Worm (Caenorhabditis elegans): Measurements from ENCODE around the gene sec-3.

sec-3 gene

DNA sequence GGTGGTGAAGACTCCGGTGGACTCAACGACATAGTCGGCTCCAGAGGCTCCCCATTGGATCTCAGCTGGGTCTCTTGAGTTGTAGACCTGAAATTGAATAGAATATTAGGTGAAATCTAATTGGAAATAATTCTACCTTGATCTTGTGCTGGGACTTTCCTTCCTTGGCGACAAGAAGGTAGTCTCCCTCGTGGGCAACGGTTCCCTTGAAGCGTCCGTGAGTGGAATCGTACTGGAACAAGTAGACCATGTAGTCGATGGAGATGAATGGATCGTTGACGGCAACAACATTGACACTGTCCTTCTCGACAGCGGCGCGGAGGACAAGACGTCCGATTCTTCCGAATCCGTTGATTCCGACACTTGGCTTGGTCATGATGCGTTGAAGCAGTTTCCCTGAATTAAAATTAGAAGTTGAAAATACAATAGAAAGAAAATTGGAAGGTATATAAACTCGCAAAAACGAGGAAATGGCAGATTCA is 13.3 kb upstream of the sec-3 start, which contains the start of gene gpd-3:
TSS of gene gpd-3 (minus strand) at position 396 of the 482 bp plus-strand sequence.
- no peak for TF ChIP-seq B0310.2 (tag; optimal IDR thresholded peaks at IDR 0.05)
- TF ChIP-seq tbx-11 (GFP tag; IDR thresholded peaks at IDR 0.05): no peak
- TF ChIP-seq ceh-13 (GFP tag; optimal IDR thresholded peaks at IDR 0.05): no peak
- no peak for TF ChIP-seq tbx-37 (GFP tag; conservative IDR thresholded peaks at IDR 0.05)
- TF ChIP-seq pes-1 (GFP tag; IDR thresholded peaks at IDR 0.05): no peak
- no peak for TF ChIP-seq aly-1 (tag; optimal IDR thresholded peaks at IDR 0.05)
- no peak for TF ChIP-seq ama-1 (optimal IDR thresholded peaks at IDR 0.05)
- no peak for TF ChIP-seq hnd-1 (tag; optimal IDR thresholded peaks at IDR 0.05)
- no peak for TF ChIP-seq ets-7 (tag; optimal IDR thresholded peaks at IDR 0.05)
- TF ChIP-seq tra-4 (tag; optimal IDR thresholded peaks at IDR 0.05): no peak
- TF ChIP-seq hmg-4 (GFP tag; optimal IDR thresholded peaks at IDR 0.05): no peak
- TF ChIP-seq ceh-36 (tag; optimal IDR thresholded peaks at IDR 0.05): no peak
- TF ChIP-seq hmbx-1 (tag; optimal IDR thresholded peaks at IDR 0.05): no peak
- no peak for TF ChIP-seq flt-1 (GFP tag; IDR thresholded peaks at IDR 0.05)
- no peak for TF ChIP-seq scrt-1 (GFP tag; IDR thresholded peaks at IDR 0.05)
- no peak for TF ChIP-seq sea-1 (GFP tag; conservative IDR thresholded peaks at IDR 0.05)
- no peak for TF ChIP-seq F13C5.2 (tag; optimal IDR thresholded peaks at IDR 0.05)

DNA sequence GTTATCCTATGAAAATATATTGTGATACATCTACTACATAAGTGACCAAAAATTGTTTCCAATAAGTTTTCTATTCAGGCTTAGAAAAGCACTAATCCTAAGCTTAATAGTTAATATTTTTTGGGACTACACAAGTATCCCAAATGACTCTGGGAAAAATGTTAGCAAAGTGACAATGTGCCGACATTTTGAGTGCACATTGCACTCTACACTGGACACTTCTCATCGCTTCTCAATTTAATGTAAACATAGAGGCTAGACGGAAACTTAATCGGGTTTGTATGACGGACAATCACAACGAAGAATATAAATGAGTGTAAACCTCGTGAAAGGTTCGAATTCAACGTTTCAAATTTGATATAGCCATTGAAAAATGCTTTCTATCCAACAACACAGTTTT is 12.0 kb upstream of the sec-3 start:
- TF ChIP-seq scrt-1 (GFP tag; IDR thresholded peaks at IDR 0.05) (no peak), ama-1 (optimal IDR thresholded peaks at IDR 0.05) (no peak), ets-7 (tag; optimal IDR thresholded peaks at IDR 0.05) (no peak), F13C5.2 (tag; optimal IDR thresholded peaks at IDR 0.05) (no peak), ceh-36 (tag; optimal IDR thresholded peaks at IDR 0.05) (no peak), B0310.2 (tag; optimal IDR thresholded peaks at IDR 0.05) (no peak), tra-4 (tag; optimal IDR thresholded peaks at IDR 0.05) (no peak), tbx-37 (GFP tag; conservative IDR thresholded peaks at IDR 0.05) (no peak), hmbx-1 (tag; optimal IDR thresholded peaks at IDR 0.05) (no peak), aly-1 (tag; optimal IDR thresholded peaks at IDR 0.05) (no peak), sea-1 (GFP tag; conservative IDR thresholded peaks at IDR 0.05) (no peak), hmg-4 (GFP tag; optimal IDR thresholded peaks at IDR 0.05) (no peak), hnd-1 (tag; optimal IDR thresholded peaks at IDR 0.05) (no peak), flt-1 (GFP tag; IDR thresholded peaks at IDR 0.05) (no peak), pes-1 (GFP tag; IDR thresholded peaks at IDR 0.05) (no peak), tbx-11 (GFP tag; IDR thresholded peaks at IDR 0.05) (no peak)

DNA sequence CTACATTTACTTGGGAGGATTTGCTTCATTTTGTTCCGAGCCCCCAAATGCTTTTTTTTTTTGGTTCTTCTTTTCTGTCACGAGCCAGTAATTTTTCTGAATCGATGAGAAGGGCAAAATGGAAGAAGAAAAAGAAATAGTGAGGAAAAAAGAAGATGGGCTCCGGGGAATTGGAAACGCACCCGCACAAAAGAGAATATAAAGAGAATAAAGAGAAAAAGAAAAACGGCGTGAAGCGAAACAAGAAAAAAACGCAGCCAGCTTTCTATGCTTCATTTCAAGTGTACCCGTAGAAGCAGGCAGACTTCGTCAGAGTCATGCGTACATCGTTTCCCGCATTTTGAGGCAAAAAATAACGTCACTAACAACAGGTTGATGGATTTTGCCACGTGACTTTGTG is 11.4 kb upstream of the sec-3 start:
- TF ChIP-seq B0310.2 (tag; optimal IDR thresholded peaks at IDR 0.05) (no peak), hmbx-1 (tag; optimal IDR thresholded peaks at IDR 0.05) (no peak), scrt-1 (GFP tag; IDR thresholded peaks at IDR 0.05) (no peak), flt-1 (GFP tag; IDR thresholded peaks at IDR 0.05) (no peak), tbx-11 (GFP tag; IDR thresholded peaks at IDR 0.05) (no peak), hmg-4 (GFP tag; optimal IDR thresholded peaks at IDR 0.05) (no peak), hnd-1 (tag; optimal IDR thresholded peaks at IDR 0.05) (no peak), tra-4 (tag; optimal IDR thresholded peaks at IDR 0.05) (no peak), ets-7 (tag; optimal IDR thresholded peaks at IDR 0.05) (no peak), F13C5.2 (tag; optimal IDR thresholded peaks at IDR 0.05) (no peak), tbx-37 (GFP tag; conservative IDR thresholded peaks at IDR 0.05) (no peak), ama-1 (optimal IDR thresholded peaks at IDR 0.05) (no peak), sea-1 (GFP tag; conservative IDR thresholded peaks at IDR 0.05) (no peak), aly-1 (tag; optimal IDR thresholded peaks at IDR 0.05) (no peak), ceh-13 (GFP tag; optimal IDR thresholded peaks at IDR 0.05) (no peak), ceh-36 (tag; optimal IDR thresholded peaks at IDR 0.05) (no peak), pes-1 (GFP tag; IDR thresholded peaks at IDR 0.05) (no peak)

DNA sequence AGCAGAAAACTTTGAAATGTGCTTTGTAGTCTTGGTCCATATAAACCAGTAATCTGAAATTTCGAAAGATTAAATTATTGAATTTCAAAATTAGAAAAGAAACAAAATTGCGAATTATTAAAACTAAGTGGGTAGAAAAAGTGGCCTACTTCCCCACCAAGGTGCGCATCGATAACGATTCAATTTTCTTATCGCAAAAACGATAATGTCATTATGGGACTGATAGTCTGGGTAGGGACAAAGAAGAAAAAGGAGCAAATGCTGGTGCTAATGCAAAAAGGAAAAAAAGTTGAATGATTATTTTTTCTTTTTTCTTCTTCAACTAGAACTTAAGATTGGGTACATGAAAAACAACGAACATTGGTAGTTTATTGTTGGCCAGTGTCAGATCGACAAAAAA is 10.9 kb upstream of the sec-3 start, which contains the start of gene gpcp-1:
TSS of gene gpcp-1 (minus strand) at position 53 of the 400 bp plus-strand sequence.
- no peak for TF ChIP-seq flt-1 (GFP tag; IDR thresholded peaks at IDR 0.05)
- TF ChIP-seq aly-1 (tag; optimal IDR thresholded peaks at IDR 0.05): no peak
- no peak for TF ChIP-seq B0310.2 (tag; optimal IDR thresholded peaks at IDR 0.05)
- TF ChIP-seq ceh-36 (tag; optimal IDR thresholded peaks at IDR 0.05): no peak
- no peak for TF ChIP-seq ceh-13 (GFP tag; optimal IDR thresholded peaks at IDR 0.05)
- no peak for TF ChIP-seq pes-1 (GFP tag; IDR thresholded peaks at IDR 0.05)
- TF ChIP-seq tra-4 (tag; optimal IDR thresholded peaks at IDR 0.05): no peak
- TF ChIP-seq hmbx-1 (tag; optimal IDR thresholded peaks at IDR 0.05): no peak
- TF ChIP-seq scrt-1 (GFP tag; IDR thresholded peaks at IDR 0.05): no peak
- no peak for TF ChIP-seq F13C5.2 (tag; optimal IDR thresholded peaks at IDR 0.05)
- TF ChIP-seq ama-1 (optimal IDR thresholded peaks at IDR 0.05): no peak

DNA sequence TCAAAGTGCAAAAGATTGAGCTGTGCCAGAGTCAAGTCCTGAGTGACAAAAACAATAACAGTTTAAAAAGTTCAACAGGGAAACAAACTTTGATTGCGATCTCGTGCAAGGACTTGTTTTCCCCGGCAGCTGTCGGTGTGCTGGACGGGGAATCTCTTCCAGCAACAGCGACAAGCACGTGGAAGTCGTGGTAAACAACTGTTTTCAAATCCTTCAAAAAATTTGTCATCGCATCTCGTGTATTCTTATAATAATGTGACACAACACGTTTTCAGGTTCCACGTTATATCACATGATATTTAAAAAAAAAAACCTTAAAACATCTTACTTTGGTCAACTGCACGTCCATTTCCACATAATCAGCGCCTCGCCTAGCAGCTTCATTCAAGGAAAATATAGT is 9.0 kb upstream of the sec-3 start:
- TF ChIP-seq aly-1 (tag; optimal IDR thresholded peaks at IDR 0.05) (no peak), tbx-11 (GFP tag; IDR thresholded peaks at IDR 0.05) (no peak), B0310.2 (tag; optimal IDR thresholded peaks at IDR 0.05) (no peak), ceh-13 (GFP tag; optimal IDR thresholded peaks at IDR 0.05) (no peak), ama-1 (optimal IDR thresholded peaks at IDR 0.05) (no peak), sea-1 (GFP tag; conservative IDR thresholded peaks at IDR 0.05) (no peak), F13C5.2 (tag; optimal IDR thresholded peaks at IDR 0.05) (no peak), hnd-1 (tag; optimal IDR thresholded peaks at IDR 0.05) (no peak), scrt-1 (GFP tag; IDR thresholded peaks at IDR 0.05) (no peak), tra-4 (tag; optimal IDR thresholded peaks at IDR 0.05) (no peak)

DNA sequence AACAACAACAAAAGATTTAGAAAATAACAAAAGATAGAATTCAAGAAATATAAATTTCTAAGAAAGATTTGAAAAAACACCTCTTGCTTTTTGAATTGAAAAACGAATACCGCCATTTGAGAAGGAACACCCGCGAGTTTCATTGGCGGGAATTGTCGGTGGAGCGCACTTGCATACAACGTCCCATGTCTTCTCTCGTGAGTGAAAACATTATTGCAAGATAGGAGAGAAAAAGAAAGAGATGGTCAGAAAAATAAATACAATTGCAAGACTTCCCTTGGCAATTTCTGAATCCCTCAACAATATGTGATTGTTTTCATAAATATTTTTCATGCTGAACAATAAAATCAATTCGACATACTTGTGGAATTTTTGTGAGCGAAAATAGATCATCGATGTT is 6.5 kb upstream of the sec-3 start, which contains the start of gene K10B3.5:
TSS of gene K10B3.5 (minus strand) at position 343 of the 400 bp plus-strand sequence.
- TF ChIP-seq F13C5.2 (tag; optimal IDR thresholded peaks at IDR 0.05) (peak; percentile 30), pes-1 (GFP tag; IDR thresholded peaks at IDR 0.05) (no peak), ama-1 (optimal IDR thresholded peaks at IDR 0.05) (no peak)

DNA sequence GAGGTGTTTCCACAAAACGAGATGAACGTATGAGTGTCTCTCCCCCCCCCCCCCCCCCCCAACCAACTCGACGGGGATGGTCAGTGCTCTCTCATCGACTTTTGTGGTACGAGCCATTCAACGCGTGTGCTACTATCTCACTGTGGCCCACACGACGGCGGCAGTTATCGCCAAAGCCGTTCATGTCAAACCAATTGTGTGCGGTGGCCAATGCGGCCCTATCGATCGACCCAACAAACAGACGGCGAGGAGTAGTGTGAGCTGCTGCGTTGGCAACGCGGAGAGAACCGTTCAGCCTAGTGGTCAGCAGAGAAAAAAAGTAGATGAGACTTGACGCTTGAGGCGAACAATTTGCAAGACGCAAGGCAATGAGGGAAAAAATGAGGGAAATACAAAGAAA is 3.2 kb upstream of the sec-3 start:
- TF ChIP-seq tbx-11 (GFP tag; IDR thresholded peaks at IDR 0.05) (peak; percentile 8; the same call in 1 of the 2 replicates), pes-1 (GFP tag; IDR thresholded peaks at IDR 0.05) (no peak; the same call in 1 of the 2 replicates), hmg-4 (GFP tag; optimal IDR thresholded peaks at IDR 0.05) (peak; percentile 86)

DNA sequence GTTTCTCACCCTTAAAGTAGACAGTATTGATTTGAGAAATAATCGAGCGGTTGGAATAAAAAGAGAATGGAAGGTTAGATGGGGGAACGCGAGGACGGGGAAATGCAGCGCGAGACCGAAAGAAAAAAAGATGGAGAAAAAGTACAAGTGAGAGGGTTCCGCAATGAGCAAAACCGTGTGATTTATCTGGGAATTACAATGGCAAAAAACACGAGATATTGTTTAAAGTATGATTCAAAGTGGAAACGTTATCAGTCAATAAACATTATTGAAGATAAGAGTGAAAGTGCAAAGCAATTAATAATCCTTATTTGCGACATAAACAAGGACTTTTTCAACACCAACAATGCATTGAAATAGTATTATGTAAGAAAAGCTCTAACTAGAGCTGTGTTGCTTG is 2.5 kb upstream of the sec-3 start, which contains the start of gene ztf-13:
TSS of gene ztf-13 (minus strand) at position 11 of the 400 bp plus-strand sequence.
- TF ChIP-seq ama-1 (optimal IDR thresholded peaks at IDR 0.05) (no peak), scrt-1 (GFP tag; IDR thresholded peaks at IDR 0.05) (no peak), F13C5.2 (tag; optimal IDR thresholded peaks at IDR 0.05) (no peak), aly-1 (tag; optimal IDR thresholded peaks at IDR 0.05) (no peak), hmbx-1 (tag; optimal IDR thresholded peaks at IDR 0.05) (no peak), hmg-4 (GFP tag; optimal IDR thresholded peaks at IDR 0.05) (no peak), flt-1 (GFP tag; IDR thresholded peaks at IDR 0.05) (no peak), B0310.2 (tag; optimal IDR thresholded peaks at IDR 0.05) (no peak), sea-1 (GFP tag; conservative IDR thresholded peaks at IDR 0.05) (no peak), ceh-36 (tag; optimal IDR thresholded peaks at IDR 0.05) (no peak), tra-4 (tag; optimal IDR thresholded peaks at IDR 0.05) (no peak), tbx-37 (GFP tag; conservative IDR thresholded peaks at IDR 0.05) (no peak), pes-1 (GFP tag; IDR thresholded peaks at IDR 0.05) (no peak), tbx-11 (GFP tag; IDR thresholded peaks at IDR 0.05) (no peak), ceh-13 (GFP tag; optimal IDR thresholded peaks at IDR 0.05) (no peak), hnd-1 (tag; optimal IDR thresholded peaks at IDR 0.05) (no peak)
